Fruit fly (Drosophila melanogaster) whole organism, embryonic: ENCODE results near the gene CG14537.

Source experiments
- Abd-B ChIP-seq: fragments of 200-800 bp; sonication (Bioruptor generic); optimal IDR thresholded peaks from 2 replicates; lab custom pipeline; 2018; ENCODE audit warnings: missing biosample characterization, mild to moderate bottlenecking, missing genetic modification characterization, moderate library complexity
- Antp ChIP-seq: fragments of 200-800 bp; sonication (Bioruptor generic); optimal IDR thresholded peaks from 3 replicates; lab custom pipeline; 2016; ENCODE audit warnings: missing biosample characterization, missing genetic modification characterization
- B-H1 ChIP-seq: fragments of 200-800 bp; sonication (Bioruptor generic); IDR thresholded peaks from 3 replicates; pipeline ENCODE4 v1.3.6; 2022; ENCODE audit warnings: missing biosample characterization, missing genetic modification characterization
- CG11247 ChIP-seq: fragments of 200-800 bp; sonication (Bioruptor generic); IDR thresholded peaks from 2 replicates; pipeline ENCODE4 v1.3.6; 2022; ENCODE audit warnings: missing biosample characterization, missing genetic modification characterization
- CG11504 ChIP-seq: fragments of 200-800 bp; sonication (Bioruptor generic); optimal IDR thresholded peaks from 3 replicates; lab custom pipeline; 2019; ENCODE audit warnings: missing biosample characterization, mild to moderate bottlenecking, missing genetic modification characterization, moderate library complexity
- CG12236 ChIP-seq: fragments of 200-800 bp; sonication (Bioruptor generic); optimal IDR thresholded peaks from 2 replicates; lab custom pipeline; 2016; ENCODE audit warnings: missing biosample characterization, missing genetic modification characterization
- CG13287 ChIP-seq: fragments of 200-800 bp; sonication (Bioruptor generic); IDR thresholded peaks from 2 replicates; pipeline ENCODE4 v1.3.6; 2022; ENCODE audit warnings: missing biosample characterization, missing genetic modification characterization; ENCODE audit not compliant: partially characterized antibody
- CG15479 ChIP-seq: fragments of 200-800 bp; sonication (Bioruptor generic); optimal IDR thresholded peaks from 3 replicates; lab custom pipeline; 2019; ENCODE audit warnings: missing biosample characterization, mild to moderate bottlenecking, missing genetic modification characterization, moderate library complexity
- CG1603 ChIP-seq: fragments of 200-800 bp; sonication (Bioruptor generic); optimal IDR thresholded peaks from 2 replicates; lab custom pipeline; 2019; ENCODE audit warnings: missing biosample characterization, mild to moderate bottlenecking, missing genetic modification characterization, moderate library complexity
- CG17186 ChIP-seq: fragments of 200-800 bp; sonication (Bioruptor generic); optimal IDR thresholded peaks from 3 replicates; lab custom pipeline; 2017; ENCODE audit warnings: missing biosample characterization, missing genetic modification reagents, missing genetic modification characterization
- CG18262 ChIP-seq: fragments of 200-800 bp; optimal IDR thresholded peaks from 3 replicates; lab custom pipeline; 2019; ENCODE audit warnings: missing biosample characterization, mild to moderate bottlenecking, missing genetic modification characterization, moderate library complexity
- CG1832 ChIP-seq: fragments of 200-800 bp; sonication (Bioruptor generic); optimal IDR thresholded peaks from 2 replicates; lab custom pipeline; 2017; ENCODE audit warnings: missing biosample characterization, mild to moderate bottlenecking, missing genetic modification characterization, inconsistent platforms
- CG18764 ChIP-seq: fragments of 200-800 bp; sonication (Bioruptor generic); optimal IDR thresholded peaks from 3 replicates; lab custom pipeline; 2016; ENCODE audit warnings: missing biosample characterization, missing genetic modification characterization
- CG2202 ChIP-seq: fragments of 200-800 bp; sonication (Bioruptor generic); optimal IDR thresholded peaks from 2 replicates; lab custom pipeline; 2018; ENCODE audit warnings: missing biosample characterization, mild to moderate bottlenecking, missing genetic modification characterization
- CG3065 ChIP-seq: fragments of 200-800 bp; sonication (Bioruptor generic); optimal IDR thresholded peaks from 2 replicates; lab custom pipeline; 2016; ENCODE audit warnings: missing biosample characterization, missing genetic modification characterization
- CG3726 ChIP-seq: fragments of 200-800 bp; sonication (Bioruptor generic); IDR thresholded peaks from 3 replicates; pipeline ENCODE4, ENCODE4 v1.3.6; 2022; ENCODE audit warnings: missing biosample characterization, missing genetic modification characterization
- CG6175 ChIP-seq: fragments of 200-800 bp; sonication (Bioruptor generic); IDR thresholded peaks from 3 replicates; pipeline ENCODE4 v1.3.6; 2022; ENCODE audit warnings: missing biosample characterization, missing genetic modification characterization
- CG7839 ChIP-seq: fragments of 200-800 bp; sonication (Bioruptor generic); optimal IDR thresholded peaks from 3 replicates; lab custom pipeline; 2018; ENCODE audit warnings: missing biosample characterization, mild to moderate bottlenecking, missing genetic modification characterization, moderate library complexity
- CG8765 ChIP-seq: fragments of 200-800 bp; sonication (Bioruptor generic); IDR thresholded peaks from 2 replicates; pipeline ENCODE4 v1.3.6; 2022; ENCODE audit warnings: missing biosample characterization, missing genetic modification characterization
- CG9727 ChIP-seq: fragments of 200-800 bp; sonication (Bioruptor generic); optimal IDR thresholded peaks from 3 replicates; lab custom pipeline; 2017; ENCODE audit warnings: missing biosample characterization, mild to moderate bottlenecking, missing genetic modification characterization
- D19B ChIP-seq: fragments of 200-800 bp; sonication (Bioruptor generic); optimal IDR thresholded peaks from 2 replicates; lab custom pipeline; 2017; ENCODE audit warnings: missing biosample characterization, mild to moderate bottlenecking, missing genetic modification characterization
- Dbx ChIP-seq: fragments of 200-800 bp; sonication (Bioruptor generic); IDR thresholded peaks from 3 replicates; pipeline ENCODE4 v1.3.6; 2022; ENCODE audit warnings: missing biosample characterization, missing genetic modification characterization
- Fer2 ChIP-seq: fragments of 200-800 bp; sonication (Bioruptor generic); optimal IDR thresholded peaks from 2 replicates; lab custom pipeline; 2018; ENCODE audit warnings: missing biosample characterization, mild to moderate bottlenecking, missing genetic modification characterization, moderate library complexity
- Gug ChIP-seq: fragments of 200-800 bp; sonication (Bioruptor generic); IDR thresholded peaks from 4 replicates; pipeline ENCODE4 v1.3.6; 2022; ENCODE audit warnings: missing biosample characterization, missing genetic modification characterization
- HHEX ChIP-seq: fragments of 200-800 bp; sonication (Bioruptor generic); optimal IDR thresholded peaks from 3 replicates; lab custom pipeline; 2017; ENCODE audit warnings: missing biosample characterization, mild to moderate bottlenecking, missing genetic modification characterization, missing genetic modification reagents
- Hey ChIP-seq: fragments of 200-800 bp; sonication (Bioruptor generic); optimal IDR thresholded peaks from 3 replicates; lab custom pipeline; 2018; ENCODE audit warnings: missing biosample characterization, mild to moderate bottlenecking, missing genetic modification characterization
- Hr78 ChIP-seq, 2 experiments: fragments of 200-800 bp in 1 of 2; fragments of >200 bp in 1 of 2; sonication (Bioruptor generic) in 1 of 2; optimal IDR thresholded peaks; 2 replicates each; lab custom pipeline; 2017 to 2019; ENCODE audit warnings: missing biosample characterization in 2 of 2, missing genetic modification characterization in 2 of 2, mild to moderate bottlenecking in 1 of 2, moderate library complexity in 1 of 2
- Mad ChIP-seq: fragments of 200-800 bp; sonication (Bioruptor generic); optimal IDR thresholded peaks from 2 replicates; lab custom pipeline; 2016; ENCODE audit warnings: missing biosample characterization, missing genetic modification characterization
- Sin3A ChIP-seq: fragments of >200 bp; optimal IDR thresholded peaks from 2 replicates; lab custom pipeline; 2018
- Sry-β ChIP-seq: fragments of 200-800 bp; sonication (Bioruptor generic); optimal IDR thresholded peaks from 2 replicates; lab custom pipeline; 2018; ENCODE audit warnings: missing biosample characterization, mild to moderate bottlenecking, missing genetic modification characterization, moderate library complexity
- Vsx1 ChIP-seq: fragments of 200-800 bp; sonication (Bioruptor generic); optimal IDR thresholded peaks from 2 replicates; lab custom pipeline; 2017; ENCODE audit warnings: missing biosample characterization, mild to moderate bottlenecking, missing genetic modification characterization, missing genetic modification reagents
- ap ChIP-seq: fragments of 200-800 bp; sonication (Bioruptor generic); IDR thresholded peaks from 2 replicates; pipeline ENCODE4 v1.3.6; 2022; ENCODE audit warnings: missing biosample characterization, missing genetic modification characterization
- bbx ChIP-seq: fragments of 200-800 bp; sonication (Bioruptor generic); IDR thresholded peaks from 2 replicates; pipeline ENCODE4 v1.3.6; 2022; ENCODE audit warnings: missing biosample characterization, missing genetic modification characterization; ENCODE audit not compliant: partially characterized antibody
- bigmax ChIP-seq: fragments of 200-800 bp; sonication (Bioruptor generic); optimal IDR thresholded peaks from 2 replicates; lab custom pipeline; 2018; ENCODE audit warnings: missing biosample characterization, mild to moderate bottlenecking, missing genetic modification characterization
- chinmo ChIP-seq: fragments of 200-800 bp; sonication (Bioruptor generic); IDR thresholded peaks from 4 replicates; pipeline ENCODE4 v1.3.6; 2022; ENCODE audit warnings: missing biosample characterization, missing genetic modification characterization; ENCODE audit not compliant: partially characterized antibody
- chm ChIP-seq: fragments of 200-800 bp; sonication (Bioruptor generic); IDR thresholded peaks from 2 replicates; pipeline ENCODE4 v1.3.6; 2022; ENCODE audit warnings: missing biosample characterization, missing genetic modification characterization
- dati ChIP-seq: fragments of 200-800 bp; sonication (Bioruptor generic); IDR thresholded peaks from 2 replicates; pipeline ENCODE4 v1.3.6; 2022; ENCODE audit warnings: missing biosample characterization, missing genetic modification characterization
- disco-r ChIP-seq: fragments of 200-800 bp; sonication (Bioruptor generic); optimal IDR thresholded peaks from 2 replicates; lab custom pipeline; 2016; ENCODE audit warnings: missing biosample characterization, missing genetic modification characterization
- ftz-f1 ChIP-seq: fragments of 200-800 bp; sonication (Bioruptor generic); optimal IDR thresholded peaks from 2 replicates; lab custom pipeline; 2016; ENCODE audit warnings: missing biosample characterization, missing genetic modification characterization
- grau ChIP-seq: fragments of 200-800 bp; optimal IDR thresholded peaks from 3 replicates; lab custom pipeline; 2019; ENCODE audit warnings: missing biosample characterization, mild to moderate bottlenecking, missing genetic modification characterization, moderate library complexity
- h ChIP-seq: fragments of >200 bp; optimal IDR thresholded peaks from 2 replicates; lab custom pipeline; 2017
- lov ChIP-seq, 2 experiments: fragments of 200-800 bp in 1 of 2; fragments of >200 bp in 1 of 2; sonication (Bioruptor generic) in 1 of 2; IDR thresholded peaks in 1 of 2; optimal IDR thresholded peaks in 1 of 2; 2 replicates in 1 of 2; 3 replicates in 1 of 2; pipeline versions ENCODE4 v1.3.6 to Lab custom; 2017 to 2022; ENCODE audit warnings: missing biosample characterization in 1 of 2, missing genetic modification characterization in 1 of 2
- maf-S ChIP-seq: fragments of 200-800 bp; sonication (Bioruptor generic); optimal IDR thresholded peaks from 2 replicates; lab custom pipeline; 2016; ENCODE audit warnings: missing biosample characterization, missing genetic modification characterization
- pb ChIP-seq: fragments of 200-800 bp; sonication (Bioruptor generic); optimal IDR thresholded peaks from 3 replicates; lab custom pipeline; 2016; ENCODE audit warnings: missing biosample characterization, missing genetic modification characterization
- pita ChIP-seq: fragments of 200-800 bp; sonication (Bioruptor generic); optimal IDR thresholded peaks from 2 replicates; lab custom pipeline; 2017; ENCODE audit warnings: missing biosample characterization, mild to moderate bottlenecking, missing genetic modification characterization
- pnt ChIP-seq: fragments of 200-800 bp; sonication (Bioruptor generic); optimal IDR thresholded peaks from 3 replicates; lab custom pipeline; 2016; ENCODE audit warnings: missing biosample characterization, missing genetic modification characterization
- prd ChIP-seq, 3 experiments: fragments of >200 bp in 2 of 3; fragments of 200-800 bp in 1 of 3; sonication (Bioruptor generic) in 1 of 3; optimal IDR thresholded peaks in 2 of 3; IDR thresholded peaks in 1 of 3; 2 replicates in 2 of 3; 3 replicates in 1 of 3; pipeline versions ENCODE4 v1.3.6 to Lab custom; 2017 to 2022; ENCODE audit warnings: missing biosample characterization in 1 of 3, missing genetic modification characterization in 1 of 3
- tio ChIP-seq: fragments of 200-800 bp; sonication (Bioruptor generic); optimal IDR thresholded peaks from 2 replicates; lab custom pipeline; 2017; ENCODE audit warnings: missing biosample characterization, missing genetic modification characterization, inconsistent platforms
- trh ChIP-seq: fragments of 200-800 bp; sonication (Bioruptor generic); optimal IDR thresholded peaks from 2 replicates; lab custom pipeline; 2016; ENCODE audit warnings: missing biosample characterization, missing genetic modification characterization
- unc-4 ChIP-seq: fragments of 200-800 bp; sonication (Bioruptor generic); IDR thresholded peaks from 2 replicates; pipeline ENCODE4 v1.3.6; 2022; ENCODE audit warnings: missing biosample characterization, missing genetic modification characterization; ENCODE audit not compliant: partially characterized antibody
- zfh2 ChIP-seq: fragments of 200-800 bp; sonication (Bioruptor generic); optimal IDR thresholded peaks from 2 replicates; lab custom pipeline; 2016; ENCODE audit warnings: missing biosample characterization, missing genetic modification characterization

CG14537 gene

DNA sequence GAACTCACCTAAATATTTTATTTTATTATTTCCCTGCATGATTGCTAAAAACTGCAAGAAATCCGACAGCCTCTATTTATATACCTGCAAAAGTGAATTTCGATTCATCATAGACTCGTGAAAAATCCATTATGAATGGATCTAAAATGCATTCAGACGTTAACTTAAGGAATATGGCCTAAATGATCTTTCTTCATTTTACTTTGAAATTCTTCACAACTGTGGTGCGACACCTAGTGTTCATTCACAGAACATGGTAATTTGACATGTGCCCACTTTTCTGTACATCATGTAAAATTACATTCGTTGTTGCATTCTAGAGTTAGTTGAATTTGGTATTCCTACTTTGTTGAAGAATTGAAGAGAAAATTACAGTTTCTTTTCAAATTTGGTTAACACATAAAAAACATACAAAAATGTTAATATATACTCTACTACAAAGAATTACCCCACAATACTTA lies 50.4 kb downstream of the CG14537 start, which contains the start of gene Spn28Db:
TSS of gene Spn28Db (minus strand) at position 51 of the 461 bp plus-strand sequence.
- TF ChIP-seq bbx (GFP tag; lab: Robert Waterston, UW) (0 out of 2 replicates have a peak, but pooled peaks have one; percentile 14), CG6175 (GFP tag; lab: Robert Waterston, UW) (no peak), disco-r (GFP tag; lab: Kevin White, UChicago) (peak; percentile 3), CG7839 (tag; lab: Kevin White, UChicago) (peak; percentile 37), Gug (GFP tag; lab: Robert Waterston, UW) (no peak), ftz-f1 (GFP tag; lab: Kevin White, UChicago) (no peak), pb (no peak), pnt (GFP tag; lab: Kevin White, UChicago) (no peak), CG15479 (GFP tag; lab: Kevin White, UChicago) (no peak), trh (GFP tag; lab: Kevin White, UChicago) (no peak), prd (optimal IDR thresholded peaks at IDR 0.05; lab: Kevin White, UChicago) (no peak), prd (GFP tag; IDR thresholded peaks at IDR 0.05; lab: Robert Waterston, UW) (no peak), pita (GFP tag; lab: Kevin White, UChicago) (peak; percentile 50), chm (no peak), CG2202 (tag; lab: Kevin White, UChicago) (no peak), CG8765 (GFP tag; lab: Robert Waterston, UW) (no peak), CG11504 (tag; lab: Kevin White, UChicago) (peak; percentile 66), Sin3A (no peak), Fer2 (tag; lab: Kevin White, UChicago) (no peak), Dbx (GFP tag; lab: Robert Waterston, UW) (no peak), CG18764 (peak; percentile 10), CG1603 (tag; lab: Kevin White, UChicago) (peak; percentile 52), CG9727 (GFP tag; lab: Kevin White, UChicago) (no peak), ap (no peak), CG17186 (no peak), chinmo (GFP tag; lab: Robert Waterston, UW) (no peak), Sry-β (GFP tag; lab: Kevin White, UChicago) (no peak), Hr78 (GFP tag; optimal IDR thresholded peaks at IDR 0.05; lab: Kevin White, UChicago) (no peak), Antp (no peak), zfh2 (peak; percentile 12), Vsx1 (GFP tag; lab: Kevin White, UChicago) (no peak), CG12236 (GFP tag; lab: Kevin White, UChicago) (no peak), Abd-B (GFP tag; lab: Kevin White, UChicago) (no peak), CG11247 (GFP tag; lab: Robert Waterston, UW) (no peak), unc-4 (GFP tag; lab: Robert Waterston, UW) (no peak), Hey (no peak), B-H1 (GFP tag; lab: Robert Waterston, UW) (no peak), maf-S (no peak), CG18262 (tag; lab: Kevin White, UChicago) (no peak), D19B (GFP tag; lab: Kevin White, UChicago) (no peak), CG13287 (GFP tag; lab: Robert Waterston, UW) (no peak), CG3065 (GFP tag; lab: Kevin White, UChicago) (no peak), Mad (no peak), tio (GFP tag; lab: Kevin White, UChicago) (no peak), HHEX (GFP tag; lab: Kevin White, UChicago) (no peak), lov (optimal IDR thresholded peaks at IDR 0.05; lab: Kevin White, UChicago) (no peak), lov (GFP tag; IDR thresholded peaks at IDR 0.05; lab: Robert Waterston, UW) (no peak), CG3726 (GFP tag; lab: Robert Waterston, UW) (no peak), dati (GFP tag; lab: Robert Waterston, UW) (no peak), bigmax (GFP tag; lab: Kevin White, UChicago) (no peak), grau (tag; lab: Kevin White, UChicago) (no peak), CG1832 (GFP tag; lab: Kevin White, UChicago) (no peak), h (lab: Kevin White, UChicago) (no peak)
